Worm (Caenorhabditis elegans) whole organism, L1 larva: Measurements from ENCODE around the gene Y41C4A.8.

Source experiments
- C04F5.9 ChIP-seq: sonication (generic microtip); optimal IDR thresholded peaks from 2 replicates; lab custom pipeline; 2016; ENCODE audit warnings: missing genetic modification characterization, missing compliant biosample characterization
- C16A3.4 ChIP-seq: fragments of 150-350 bp; optimal IDR thresholded peaks from 2 replicates; lab custom pipeline; 2014; ENCODE audit warnings: missing biosample characterization, missing genetic modification characterization
- C34B4.2 ChIP-seq: sonication (generic microtip); optimal IDR thresholded peaks from 2 replicates; lab custom pipeline; 2017; ENCODE audit warnings: mild to moderate bottlenecking, missing genetic modification characterization, missing compliant biosample characterization
- F16B12.6 ChIP-seq: fragments of 150-350 bp; optimal IDR thresholded peaks from 2 replicates; lab custom pipeline; 2014; ENCODE audit warnings: missing biosample characterization, missing genetic modification characterization
- aly-2 ChIP-seq: fragments of 150-350 bp; optimal IDR thresholded peaks from 2 replicates; lab custom pipeline; 2014; ENCODE audit warnings: missing biosample characterization, missing genetic modification characterization
- ama-1 ChIP-seq: fragments of 150-350 bp; optimal IDR thresholded peaks from 2 replicates; lab custom pipeline; 2014
- ceh-63 ChIP-seq: fragments of 200-800 bp; sonication (Bioruptor generic); optimal IDR thresholded peaks from 2 replicates; lab custom pipeline; 2018; ENCODE audit warnings: mild to moderate bottlenecking, missing genetic modification characterization, missing compliant biosample characterization
- ceh-8 ChIP-seq: fragments of 200-800 bp; sonication (Bioruptor generic); optimal IDR thresholded peaks from 2 replicates; lab custom pipeline; 2018; ENCODE audit warnings: mild to moderate bottlenecking, missing genetic modification characterization, moderate library complexity, missing compliant biosample characterization
- ceh-82 ChIP-seq, 3 experiments: fragments of 150-350 bp in 1 of 3; sonication (generic microtip) in 2 of 3; optimal IDR thresholded peaks; 2 replicates each; lab custom pipeline; 2014 to 2017; ENCODE audit warnings: missing biosample characterization in 3 of 3, missing genetic modification characterization in 3 of 3
- ceh-88 ChIP-seq: fragments of 200-800 bp; sonication (Bioruptor generic); IDR thresholded peaks from 2 replicates; pipeline ENCODE4 v1.3.6; 2022; ENCODE audit warnings: missing genetic modification characterization, missing compliant biosample characterization
- dpl-1 ChIP-seq, 3 experiments: fragments of 150-350 bp in 2 of 3; sonication (generic microtip) in 1 of 3; optimal IDR thresholded peaks; 2 replicates each; lab custom pipeline; 2014 to 2017; ENCODE audit warnings: missing biosample characterization in 3 of 3, missing genetic modification characterization in 3 of 3, missing genetic modification reagents in 3 of 3
- dsc-1 ChIP-seq: sonication (generic microtip); optimal IDR thresholded peaks from 2 replicates; lab custom pipeline; 2016; ENCODE audit warnings: mild to moderate bottlenecking, missing genetic modification characterization, missing compliant biosample characterization
- efl-3 ChIP-seq: fragments of 200-800 bp; sonication (Bioruptor generic); optimal IDR thresholded peaks from 2 replicates; lab custom pipeline; 2018; ENCODE audit warnings: mild to moderate bottlenecking, missing genetic modification characterization, missing compliant biosample characterization
- elt-3 ChIP-seq, 6 experiments: fragments of 150-350 bp in 1 of 6; sonication (generic microtip); optimal IDR thresholded peaks; 2 replicates each; lab custom pipeline; 2017 to 2018; ENCODE audit warnings: missing biosample characterization in 6 of 6, missing genetic modification characterization in 6 of 6, inconsistent platforms in 1 of 6
- fkh-10 ChIP-seq: sonication (generic microtip); optimal IDR thresholded peaks from 2 replicates; lab custom pipeline; 2017; ENCODE audit warnings: missing biosample characterization, missing genetic modification reagents, missing genetic modification characterization
- fkh-4 ChIP-seq: sonication (generic microtip); optimal IDR thresholded peaks from 2 replicates; lab custom pipeline; 2016; ENCODE audit warnings: missing compliant biosample characterization, missing genetic modification characterization, borderline replicate concordance
- fkh-8 ChIP-seq: sonication (generic microtip); optimal IDR thresholded peaks from 2 replicates; lab custom pipeline; 2016; ENCODE audit warnings: mild to moderate bottlenecking, missing genetic modification characterization, missing compliant biosample characterization
- hpl-2 ChIP-seq: fragments of 150-350 bp; optimal IDR thresholded peaks from 2 replicates; lab custom pipeline; 2014; ENCODE audit warnings: missing biosample characterization, missing genetic modification reagents, missing genetic modification characterization
- isw-1 ChIP-seq: fragments of 200-800 bp; sonication (Bioruptor generic); IDR thresholded peaks from 2 replicates; pipeline ENCODE4 v1.3.6; 2022; ENCODE audit warnings: missing genetic modification characterization, missing compliant biosample characterization
- jun-1 ChIP-seq: fragments of 150-350 bp; optimal IDR thresholded peaks from 2 replicates; lab custom pipeline; 2014; ENCODE audit warnings: missing biosample characterization, missing genetic modification reagents, missing genetic modification characterization
- lin-13 ChIP-seq: fragments of 150-350 bp; optimal IDR thresholded peaks from 2 replicates; lab custom pipeline; 2014; ENCODE audit warnings: missing biosample characterization, missing genetic modification reagents, missing genetic modification characterization
- lin-14 ChIP-seq: fragments of 200-800 bp; sonication (Bioruptor generic); optimal IDR thresholded peaks from 2 replicates; lab custom pipeline; 2018; ENCODE audit warnings: mild to moderate bottlenecking, missing genetic modification characterization, moderate library complexity, missing compliant biosample characterization
- lin-15B ChIP-seq: fragments of 150-350 bp; sonication (generic microtip); optimal IDR thresholded peaks from 3 replicates; lab custom pipeline; 2014; ENCODE audit warnings: missing biosample characterization, missing genetic modification characterization
- lin-35 ChIP-seq, 2 experiments: fragments of 150-350 bp; optimal IDR thresholded peaks; 2 replicates each; lab custom pipeline; 2014; ENCODE audit warnings: missing biosample characterization in 2 of 2, missing genetic modification characterization in 2 of 2, missing genetic modification reagents in 2 of 2
- lin-39 ChIP-seq: fragments of 150-350 bp; optimal IDR thresholded peaks from 2 replicates; lab custom pipeline; 2014; ENCODE audit warnings: missing biosample characterization, missing genetic modification reagents, missing genetic modification characterization
- lir-3 ChIP-seq: sonication (generic microtip); optimal IDR thresholded peaks from 2 replicates; lab custom pipeline; 2016; ENCODE audit warnings: mild to moderate bottlenecking, missing genetic modification characterization, moderate library complexity, missing compliant biosample characterization; ENCODE audit not compliant: poor library complexity
- mdl-1 ChIP-seq, 2 experiments: fragments of 150-350 bp; optimal IDR thresholded peaks; 2 replicates each; lab custom pipeline; 2014 to 2017; ENCODE audit warnings: missing biosample characterization in 2 of 2, missing genetic modification characterization in 2 of 2, inconsistent platforms in 1 of 2
- mef-2 ChIP-seq: fragments of 150-350 bp; optimal IDR thresholded peaks from 2 replicates; lab custom pipeline; 2014; ENCODE audit warnings: missing biosample characterization, missing genetic modification characterization
- mep-1 ChIP-seq: fragments of 150-350 bp; optimal IDR thresholded peaks from 2 replicates; lab custom pipeline; 2014; ENCODE audit warnings: missing biosample characterization, missing genetic modification characterization
- nhr-12 ChIP-seq: sonication (generic microtip); optimal IDR thresholded peaks from 2 replicates; lab custom pipeline; 2017; ENCODE audit warnings: missing biosample characterization, missing genetic modification characterization
- nhr-19 ChIP-seq: fragments of 200-800 bp; sonication (Bioruptor generic); conservative IDR thresholded peaks from 2 replicates; pipeline ENCODE4 v1.3.6; 2022; ENCODE audit warnings: missing genetic modification characterization, missing compliant biosample characterization
- nhr-20 ChIP-seq: sonication (generic microtip); optimal IDR thresholded peaks from 2 replicates; lab custom pipeline; 2016; ENCODE audit warnings: mild to moderate bottlenecking, missing genetic modification characterization, missing compliant biosample characterization
- nhr-237 ChIP-seq: fragments of 150-350 bp; optimal IDR thresholded peaks from 2 replicates; lab custom pipeline; 2014; ENCODE audit warnings: missing biosample characterization, missing genetic modification characterization
- nhr-28 ChIP-seq: fragments of 150-350 bp; optimal IDR thresholded peaks from 2 replicates; lab custom pipeline; 2014; ENCODE audit warnings: missing biosample characterization, missing genetic modification characterization
- nhr-47 ChIP-seq: sonication (generic microtip); optimal IDR thresholded peaks from 2 replicates; lab custom pipeline; 2016; ENCODE audit warnings: mild to moderate bottlenecking, missing genetic modification characterization, moderate library complexity, missing compliant biosample characterization
- nhr-71 ChIP-seq: sonication (generic microtip); optimal IDR thresholded peaks from 2 replicates; lab custom pipeline; 2016; ENCODE audit warnings: mild to moderate bottlenecking, missing genetic modification characterization, moderate library complexity, missing compliant biosample characterization
- nhr-76 ChIP-seq: sonication (generic microtip); optimal IDR thresholded peaks from 2 replicates; lab custom pipeline; 2017; ENCODE audit warnings: missing biosample characterization, missing genetic modification characterization
- nhr-77 ChIP-seq: fragments of 150-350 bp; optimal IDR thresholded peaks from 2 replicates; lab custom pipeline; 2014; ENCODE audit warnings: missing biosample characterization, missing genetic modification characterization
- pag-3 ChIP-seq: sonication (generic microtip); optimal IDR thresholded peaks from 2 replicates; lab custom pipeline; 2017; ENCODE audit warnings: missing genetic modification characterization, mild to moderate bottlenecking, missing compliant biosample characterization, antibody characterized with exemption, borderline replicate concordance; ENCODE audit not compliant: insufficient read depth
- snu-23 ChIP-seq: sonication (generic microtip); optimal IDR thresholded peaks from 2 replicates; lab custom pipeline; 2016; ENCODE audit warnings: missing genetic modification characterization, missing compliant biosample characterization
- sox-4 ChIP-seq: sonication (generic microtip); optimal IDR thresholded peaks from 2 replicates; lab custom pipeline; 2016; ENCODE audit warnings: missing genetic modification characterization, missing compliant biosample characterization
- sup-37 ChIP-seq: fragments of 200-800 bp; sonication (Bioruptor generic); optimal IDR thresholded peaks from 2 replicates; lab custom pipeline; 2018; ENCODE audit warnings: mild to moderate bottlenecking, missing genetic modification characterization, missing compliant biosample characterization
- swsn-7 ChIP-seq: sonication (generic microtip); optimal IDR thresholded peaks from 2 replicates; lab custom pipeline; 2016; ENCODE audit warnings: missing genetic modification characterization, missing compliant biosample characterization
- unc-62 ChIP-seq: fragments of 150-350 bp; optimal IDR thresholded peaks from 2 replicates; lab custom pipeline; 2014; ENCODE audit warnings: missing biosample characterization, missing genetic modification reagents, missing genetic modification characterization
- unc-86 ChIP-seq: sonication (generic microtip); optimal IDR thresholded peaks from 2 replicates; lab custom pipeline; 2016; ENCODE audit warnings: missing genetic modification characterization, missing compliant biosample characterization
- unc-98 ChIP-seq: fragments of 200-800 bp; sonication (Bioruptor generic); IDR thresholded peaks from 2 replicates; pipeline ENCODE4 v1.3.6; 2022; ENCODE audit warnings: missing genetic modification characterization, missing compliant biosample characterization
- vab-15 ChIP-seq: sonication (generic microtip); optimal IDR thresholded peaks from 2 replicates; lab custom pipeline; 2017; ENCODE audit warnings: missing genotype, mild to moderate bottlenecking, missing genetic modification characterization, missing compliant biosample characterization
- zag-1 ChIP-seq: fragments of 150-350 bp; optimal IDR thresholded peaks from 2 replicates; lab custom pipeline; 2014; ENCODE audit warnings: missing biosample characterization, missing genetic modification characterization
- zip-4 ChIP-seq: fragments of 200-800 bp; sonication (Bioruptor generic); optimal IDR thresholded peaks from 2 replicates; lab custom pipeline; 2018; ENCODE audit warnings: mild to moderate bottlenecking, missing genetic modification characterization, moderate library complexity, missing compliant biosample characterization
- ztf-11 ChIP-seq, 2 experiments: sonication (generic microtip); optimal IDR thresholded peaks; 2 replicates each; lab custom pipeline; 2016 to 2017; ENCODE audit warnings: missing genetic modification characterization in 2 of 2, missing biosample characterization in 1 of 2, missing compliant biosample characterization in 1 of 2
- ztf-4 ChIP-seq: fragments of 150-350 bp; optimal IDR thresholded peaks from 2 replicates; lab custom pipeline; 2014; ENCODE audit warnings: missing biosample characterization, missing genetic modification characterization

The Y41C4A.8 gene

DNA sequence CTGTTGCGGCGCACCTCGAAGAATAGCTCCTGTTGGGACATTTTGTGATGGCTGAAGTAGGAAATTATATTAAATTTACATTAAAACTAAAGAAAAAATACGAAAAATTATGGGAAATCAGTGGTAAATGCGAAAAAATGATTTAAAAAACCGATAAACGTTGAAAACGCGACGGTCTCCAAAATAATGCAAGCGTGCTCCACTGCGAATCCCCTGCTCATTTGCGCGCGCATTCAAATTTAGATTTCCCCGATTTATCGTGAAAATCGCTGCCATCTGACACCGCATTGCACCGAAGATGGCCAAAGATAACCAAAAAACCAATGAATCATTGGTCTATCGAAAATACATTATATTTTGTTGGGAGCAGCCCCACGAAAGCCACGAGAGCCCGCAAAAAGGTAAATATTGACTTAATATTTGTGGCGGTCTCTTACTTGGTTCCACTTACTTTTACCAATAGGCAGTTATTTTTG lies 10.8 kb upstream of the Y41C4A.8 start, which contains the start of the genes elb-1 and Y41C4A.11 (continued):
- TF ChIP-seq unc-62: no peak
- TF ChIP-seq F16B12.6 (tag; lab: Kevin White, UChicago): peak; percentile 70
- peak; percentile 62 for TF ChIP-seq mep-1
- TF ChIP-seq jun-1 (tag; lab: Kevin White, UChicago): peak; percentile 74
- no peak for TF ChIP-seq mef-2 (tag; lab: Kevin White, UChicago)
- peak; percentile 77 for TF ChIP-seq snu-23
- TF ChIP-seq ztf-11 (tag; optimal IDR thresholded peaks at IDR 0.05; lab: Kevin White, UChicago): peak in 1 of 2 experiments; percentile 19
- no peak for TF ChIP-seq pag-3
- TF ChIP-seq nhr-19 (GFP tag; lab: Robert Waterston, UW): peak; percentile 76
- no peak for TF ChIP-seq ceh-63 (GFP tag; lab: Kevin White, UChicago)
- no peak for TF ChIP-seq efl-3
- TF ChIP-seq ceh-82 (tag; optimal IDR thresholded peaks at IDR 0.05; lab: Kevin White, UChicago): peak; percentile 27 to 86 (median 59)
- no peak for TF ChIP-seq fkh-10 (GFP tag; lab: Kevin White, UChicago)
- peak; percentile 86 for TF ChIP-seq nhr-71 (tag; lab: Kevin White, UChicago)
- peak; percentile 1 for TF ChIP-seq aly-2 (tag; lab: Kevin White, UChicago)
- TF ChIP-seq dsc-1 (tag; lab: Kevin White, UChicago): peak; percentile 71
- no peak for TF ChIP-seq unc-98 (GFP tag; lab: Robert Waterston, UW)
- TF ChIP-seq dpl-1 (GFP tag; optimal IDR thresholded peaks at IDR 0.05; lab: Kevin White, UChicago): peak; percentile 98 to 99 (median 99)
- TF ChIP-seq fkh-4 (tag; lab: Kevin White, UChicago): no peak
- no peak for TF ChIP-seq sup-37 (GFP tag; lab: Kevin White, UChicago)
- TF ChIP-seq ceh-88: no peak
- TF ChIP-seq lin-35 (GFP tag; optimal IDR thresholded peaks at IDR 0.05; lab: Kevin White, UChicago): peak; percentile 99
- no peak for TF ChIP-seq hpl-2
- TF ChIP-seq nhr-77 (tag; lab: Kevin White, UChicago): peak; percentile 92
- peak; percentile 87 for TF ChIP-seq nhr-47 (tag; lab: Kevin White, UChicago)
- no peak for TF ChIP-seq C34B4.2 (tag; lab: Kevin White, UChicago)
- peak; percentile 67 for TF ChIP-seq isw-1 (GFP tag; lab: Robert Waterston, UW)
- TF ChIP-seq mdl-1 (tag; optimal IDR thresholded peaks at IDR 0.05; lab: Kevin White, UChicago): peak in 1 of 2 experiments; percentile 58
- peak; percentile 49 for TF ChIP-seq lin-13 (GFP tag; lab: Kevin White, UChicago)
- TF ChIP-seq elt-3 (tag; optimal IDR thresholded peaks at IDR 0.05; lab: Kevin White, UChicago): peak in 2 of 6 experiments; percentile 8 to 30
- TF ChIP-seq C04F5.9 (tag; lab: Kevin White, UChicago): peak; percentile 3
- no peak for TF ChIP-seq ama-1
- TF ChIP-seq swsn-7 (tag; lab: Kevin White, UChicago): peak; percentile 73
- TF ChIP-seq lir-3: no peak
- peak; percentile 80 for TF ChIP-seq nhr-20 (tag; lab: Kevin White, UChicago)
- peak; percentile 63 for TF ChIP-seq fkh-8 (tag; lab: Kevin White, UChicago)
- TF ChIP-seq lin-14: no peak
- no peak for TF ChIP-seq zip-4 (GFP tag; lab: Kevin White, UChicago)
- TF ChIP-seq nhr-28 (tag; lab: Kevin White, UChicago): no peak
- TF ChIP-seq lin-15B: peak; percentile 65
- peak; percentile 17 for TF ChIP-seq nhr-237 (tag; lab: Kevin White, UChicago)
- TF ChIP-seq nhr-12 (tag; lab: Kevin White, UChicago): no peak
- no peak for TF ChIP-seq nhr-76 (tag; lab: Kevin White, UChicago)
- no peak for TF ChIP-seq sox-4 (tag; lab: Kevin White, UChicago)
- TF ChIP-seq C16A3.4 (tag; lab: Kevin White, UChicago): peak; percentile 73
- peak; percentile 1 for TF ChIP-seq lin-39
- peak; percentile 60 for TF ChIP-seq unc-86 (tag; lab: Kevin White, UChicago)
- TF ChIP-seq ceh-8 (GFP tag; lab: Kevin White, UChicago): peak; percentile 29
- no peak for TF ChIP-seq zag-1 (tag; lab: Kevin White, UChicago)
- TF ChIP-seq ztf-4 (tag; lab: Kevin White, UChicago): no peak
- no peak for TF ChIP-seq vab-15 (tag; lab: Kevin White, UChicago)
